Worm (Caenorhabditis elegans) whole organism, mixed stage, embryonic: ENCODE results near the gene fbxa-150.

ENCODE experiments used
- M03D4.4 ChIP-seq: sonication (generic microtip); optimal IDR thresholded peaks from 2 replicates; lab custom pipeline; 2017; ENCODE audit warnings: mild to moderate bottlenecking, missing genetic modification characterization, missing compliant biosample characterization
- bed-3 ChIP-seq: fragments of 200-800 bp; sonication (Bioruptor generic); optimal IDR thresholded peaks from 3 replicates; lab custom pipeline; 2018; ENCODE audit warnings: mild to moderate bottlenecking, missing genetic modification characterization, moderate library complexity, missing compliant biosample characterization
- ceh-39 ChIP-seq: fragments of 150-350 bp; optimal IDR thresholded peaks from 2 replicates; lab custom pipeline; 2014; ENCODE audit warnings: missing biosample characterization, missing genetic modification characterization
- ceh-43 ChIP-seq: fragments of 200-800 bp; sonication (Bioruptor generic); optimal IDR thresholded peaks from 2 replicates; lab custom pipeline; 2018; ENCODE audit warnings: mild to moderate bottlenecking, missing genetic modification characterization, moderate library complexity, missing compliant biosample characterization
- ceh-83 ChIP-seq: fragments of 200-800 bp; sonication (Bioruptor generic); optimal IDR thresholded peaks from 2 replicates; lab custom pipeline; 2018; ENCODE audit warnings: mild to moderate bottlenecking, missing genetic modification characterization, missing compliant biosample characterization
- ces-1 ChIP-seq: fragments of 150-350 bp; optimal IDR thresholded peaks from 2 replicates; lab custom pipeline; 2014; ENCODE audit warnings: missing biosample characterization, missing genetic modification reagents, missing genetic modification characterization
- cnd-1 ChIP-seq: fragments of 200-800 bp; sonication (Bioruptor generic); optimal IDR thresholded peaks from 2 replicates; lab custom pipeline; 2018; ENCODE audit warnings: mild to moderate bottlenecking, missing genetic modification characterization, missing compliant biosample characterization
- drap-1 ChIP-seq: fragments of 200-800 bp; sonication (Bioruptor generic); optimal IDR thresholded peaks from 3 replicates; lab custom pipeline; 2018; ENCODE audit warnings: mild to moderate bottlenecking, missing genetic modification characterization, missing compliant biosample characterization
- elt-3 ChIP-seq: fragments of 150-350 bp; optimal IDR thresholded peaks from 2 replicates; lab custom pipeline; 2014; ENCODE audit warnings: missing biosample characterization, missing genetic modification characterization
- ham-2 ChIP-seq: fragments of 200-800 bp; sonication (Bioruptor generic); optimal IDR thresholded peaks from 2 replicates; lab custom pipeline; 2018; ENCODE audit warnings: mild to moderate bottlenecking, missing genetic modification characterization, missing compliant biosample characterization
- hlh-1 ChIP-seq: fragments of 150-350 bp; optimal IDR thresholded peaks from 2 replicates; lab custom pipeline; 2014; ENCODE audit warnings: missing biosample characterization, missing genetic modification reagents, missing genetic modification characterization
- lin-13 ChIP-seq: fragments of 150-350 bp; optimal IDR thresholded peaks from 2 replicates; lab custom pipeline; 2014; ENCODE audit warnings: missing biosample characterization, missing genetic modification characterization
- lin-32 ChIP-seq: fragments of 200-800 bp; sonication (Bioruptor generic); optimal IDR thresholded peaks from 2 replicates; lab custom pipeline; 2018; ENCODE audit warnings: mild to moderate bottlenecking, missing genetic modification characterization, missing compliant biosample characterization
- lsy-2 ChIP-seq: fragments of 150-350 bp; optimal IDR thresholded peaks from 2 replicates; lab custom pipeline; 2014; ENCODE audit warnings: missing biosample characterization, missing genetic modification characterization
- mab-5 ChIP-seq: fragments of 150-350 bp; optimal IDR thresholded peaks from 2 replicates; lab custom pipeline; 2014; ENCODE audit warnings: missing biosample characterization, missing genetic modification characterization
- mep-1 ChIP-seq: fragments of 150-350 bp; optimal IDR thresholded peaks from 2 replicates; lab custom pipeline; 2017; ENCODE audit warnings: missing biosample characterization, missing genetic modification reagents, missing genetic modification characterization, inconsistent platforms
- mls-2 ChIP-seq: sonication (generic microtip); optimal IDR thresholded peaks from 2 replicates; lab custom pipeline; 2016; ENCODE audit warnings: mild to moderate bottlenecking, missing genetic modification characterization, moderate library complexity, missing compliant biosample characterization
- nhr-12 ChIP-seq: fragments of 150-350 bp; optimal IDR thresholded peaks from 2 replicates; lab custom pipeline; 2014; ENCODE audit warnings: missing biosample characterization, missing genetic modification characterization
- nhr-2 ChIP-seq: fragments of 150-350 bp; optimal IDR thresholded peaks from 2 replicates; lab custom pipeline; 2014; ENCODE audit warnings: missing biosample characterization, missing genetic modification characterization
- nhr-28 ChIP-seq: fragments of 150-350 bp; optimal IDR thresholded peaks from 2 replicates; lab custom pipeline; 2014; ENCODE audit warnings: missing biosample characterization, missing genetic modification characterization
- nhr-76 ChIP-seq: sonication (generic microtip); optimal IDR thresholded peaks from 2 replicates; lab custom pipeline; 2017; ENCODE audit warnings: missing biosample characterization, missing genetic modification characterization
- pha-4 ChIP-seq: fragments of 150-350 bp; optimal IDR thresholded peaks from 2 replicates; lab custom pipeline; 2018; ENCODE audit warnings: missing biosample characterization, missing genetic modification reagents, missing genetic modification characterization
- snpc-4 ChIP-seq: fragments of 150-350 bp; optimal IDR thresholded peaks from 2 replicates; lab custom pipeline; 2014; ENCODE audit warnings: missing biosample characterization, missing genetic modification characterization
- sptf-1 ChIP-seq: sonication (generic microtip); optimal IDR thresholded peaks from 2 replicates; lab custom pipeline; 2017; ENCODE audit warnings: mild to moderate bottlenecking, missing genetic modification characterization, moderate library complexity, missing compliant biosample characterization
- tbx-8 ChIP-seq: fragments of 200-800 bp; sonication (Bioruptor generic); optimal IDR thresholded peaks from 2 replicates; lab custom pipeline; 2018; ENCODE audit warnings: mild to moderate bottlenecking, missing genetic modification characterization, moderate library complexity, missing compliant biosample characterization
- unc-120 ChIP-seq: sonication (generic microtip); optimal IDR thresholded peaks from 2 replicates; lab custom pipeline; 2017; ENCODE audit warnings: missing genetic modification characterization, missing compliant biosample characterization; ENCODE audit not compliant: poor library complexity, severe bottlenecking
- unc-39 ChIP-seq: fragments of 150-350 bp; optimal IDR thresholded peaks from 2 replicates; lab custom pipeline; 2014; ENCODE audit warnings: missing biosample characterization, missing genetic modification characterization
- ztf-11 ChIP-seq: fragments of 150-350 bp; optimal IDR thresholded peaks from 2 replicates; lab custom pipeline; 2014; ENCODE audit warnings: missing biosample characterization, missing genetic modification characterization

Gene fbxa-150

DNA sequence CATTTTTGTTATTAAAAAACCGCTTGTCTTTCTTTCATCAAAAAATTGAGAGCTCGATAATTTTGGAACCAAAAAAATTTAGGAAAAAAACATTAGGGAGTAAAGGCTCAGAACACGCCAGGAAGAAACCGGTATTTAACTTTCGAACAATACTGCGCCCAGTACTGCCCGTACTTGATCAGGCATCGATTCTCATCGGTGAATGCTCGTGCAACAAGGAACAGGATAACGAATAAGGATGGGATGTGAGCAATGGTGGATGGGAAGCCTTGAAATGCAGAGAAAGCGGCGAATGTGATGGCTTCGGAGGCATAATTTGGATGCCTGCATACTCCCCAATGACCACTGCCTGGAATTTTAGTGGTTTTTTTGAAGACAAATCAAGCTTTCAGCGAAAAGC lies 41.6 kb upstream of the fbxa-150 start:
- TF ChIP-seq bed-3 (GFP tag; lab: Kevin White, UChicago) (no peak), unc-39 (tag; lab: Kevin White, UChicago) (no peak), nhr-2 (tag; lab: Kevin White, UChicago) (no peak), lin-13 (no peak), sptf-1 (tag; lab: Kevin White, UChicago) (no peak), ztf-11 (no peak), nhr-76 (tag; lab: Kevin White, UChicago) (no peak), ceh-39 (tag; lab: Kevin White, UChicago) (no peak), mep-1 (tag; lab: Kevin White, UChicago) (no peak), lsy-2 (no peak), snpc-4 (tag; lab: Kevin White, UChicago) (no peak), M03D4.4 (tag; lab: Kevin White, UChicago) (no peak), hlh-1 (tag; lab: Kevin White, UChicago) (no peak), mab-5 (tag; lab: Kevin White, UChicago) (no peak), mls-2 (tag; lab: Kevin White, UChicago) (no peak), elt-3 (tag; lab: Kevin White, UChicago) (no peak), ces-1 (no peak), cnd-1 (tag; lab: Kevin White, UChicago) (no peak), ceh-83 (GFP tag; lab: Kevin White, UChicago) (no peak)
- TF ChIP-seq, all 35 proteins: peak for 0

DNA sequence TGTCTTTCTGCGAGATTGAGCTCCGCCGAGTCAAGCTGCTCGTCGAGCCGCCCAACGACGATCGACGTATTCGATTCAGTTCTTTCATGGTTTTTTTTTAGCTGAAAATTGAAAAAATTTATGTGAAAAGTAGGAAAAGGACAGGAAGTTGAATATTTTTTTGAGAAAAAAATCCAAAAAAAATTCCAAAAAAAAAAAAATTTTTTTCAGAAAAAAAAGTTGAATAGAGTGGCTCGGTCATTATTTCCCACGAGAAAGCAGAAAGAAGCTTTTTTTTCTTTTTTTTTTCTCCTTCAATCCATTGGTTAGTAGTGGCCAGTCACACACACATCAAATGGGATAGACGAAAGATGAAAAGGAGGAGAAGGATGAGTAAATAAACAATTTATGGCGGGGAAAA lies 37.1 kb upstream of the fbxa-150 start, which contains the start of gene dhcr-7:
Gene dhcr-7, minus strand, starts transcription at position 101 of the 400 bp plus-strand sequence.
- TF ChIP-seq hlh-1 (tag; lab: Kevin White, UChicago) (no peak), pha-4 (tag; lab: Kevin White, UChicago) (no peak), ceh-39 (tag; lab: Kevin White, UChicago) (no peak), ceh-83 (GFP tag; lab: Kevin White, UChicago) (no peak)

DNA sequence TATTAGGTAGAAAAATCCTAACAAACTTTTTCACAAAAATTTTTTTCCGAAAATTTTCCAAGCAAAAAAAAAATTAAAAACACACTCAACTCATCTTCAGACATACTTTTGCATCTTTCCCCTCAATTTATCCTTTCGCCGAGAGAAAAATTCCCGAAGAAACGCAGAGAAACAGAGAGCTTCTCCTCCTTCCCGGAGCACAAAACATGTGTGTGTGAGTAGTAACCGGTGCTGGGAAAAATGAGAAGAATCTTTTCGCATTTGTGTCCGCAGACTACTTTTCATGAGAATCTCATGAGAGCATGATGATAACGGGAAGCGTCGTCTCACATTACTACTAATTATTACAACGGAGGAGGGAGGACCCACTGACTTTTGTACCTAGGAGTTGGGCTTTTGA lies 35.8 kb upstream of the fbxa-150 start:
- TF ChIP-seq ces-1 (peak; percentile 34), unc-120 (tag; lab: Kevin White, UChicago) (peak; percentile 7), hlh-1 (tag; lab: Kevin White, UChicago) (peak; percentile 7), bed-3 (GFP tag; lab: Kevin White, UChicago) (no peak), M03D4.4 (tag; lab: Kevin White, UChicago) (no peak)

DNA sequence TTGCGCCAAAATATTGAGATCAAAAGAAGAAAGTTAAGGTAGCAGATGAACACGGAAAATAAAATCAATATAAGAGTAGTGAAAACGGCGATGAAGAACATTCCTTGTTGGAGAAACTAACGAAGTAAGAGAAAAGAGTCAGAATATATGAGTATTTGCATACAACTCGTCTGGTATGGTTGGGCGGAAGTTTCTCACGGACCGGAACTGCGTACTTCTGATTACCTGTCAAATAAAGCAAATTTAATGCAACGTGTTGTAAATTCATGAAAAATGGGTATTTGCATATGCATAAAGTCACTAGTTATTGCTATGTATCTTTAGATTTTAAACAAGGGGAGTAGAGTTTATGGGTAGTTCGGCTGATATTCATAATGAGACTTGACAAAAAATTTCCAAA lies 33.3 kb upstream of the fbxa-150 start, which contains the start of gene srbc-78:
Gene srbc-78, minus strand, starts transcription at position 101 of the 400 bp plus-strand sequence.
- TF ChIP-seq M03D4.4 (tag; lab: Kevin White, UChicago) (no peak), nhr-28 (no peak), ztf-11 (no peak), ham-2 (GFP tag; lab: Kevin White, UChicago) (no peak)

DNA sequence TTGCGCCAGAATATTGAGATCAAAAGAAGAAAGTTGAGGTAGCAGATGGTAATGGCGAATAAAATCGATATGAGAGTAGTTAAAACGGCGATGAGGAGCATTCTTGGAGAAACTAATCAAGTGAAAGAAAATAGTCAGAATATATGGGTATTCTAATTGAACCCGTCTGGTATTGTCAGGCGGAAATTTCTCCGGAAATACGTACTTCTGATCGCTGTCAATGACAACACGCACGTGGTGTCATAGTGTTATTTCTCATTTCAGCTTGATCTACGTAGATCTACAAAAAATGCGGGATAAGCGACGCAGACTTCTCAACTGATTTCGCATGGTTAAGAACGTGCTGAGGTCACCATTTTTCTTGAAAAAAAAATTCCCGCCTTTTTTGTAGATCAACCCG lies 30.0 kb upstream of the fbxa-150 start, which contains the start of gene srbc-79:
Gene srbc-79, minus strand, starts transcription at position 101 of the 400 bp plus-strand sequence.
- no peak for TF ChIP-seq pha-4 (tag; lab: Kevin White, UChicago)
- no peak for TF ChIP-seq hlh-1 (tag; lab: Kevin White, UChicago)
- no peak for TF ChIP-seq snpc-4 (tag; lab: Kevin White, UChicago)
- TF ChIP-seq mep-1 (tag; lab: Kevin White, UChicago): no peak
- TF ChIP-seq bed-3 (GFP tag; lab: Kevin White, UChicago): no peak
- no peak for TF ChIP-seq ztf-11

DNA sequence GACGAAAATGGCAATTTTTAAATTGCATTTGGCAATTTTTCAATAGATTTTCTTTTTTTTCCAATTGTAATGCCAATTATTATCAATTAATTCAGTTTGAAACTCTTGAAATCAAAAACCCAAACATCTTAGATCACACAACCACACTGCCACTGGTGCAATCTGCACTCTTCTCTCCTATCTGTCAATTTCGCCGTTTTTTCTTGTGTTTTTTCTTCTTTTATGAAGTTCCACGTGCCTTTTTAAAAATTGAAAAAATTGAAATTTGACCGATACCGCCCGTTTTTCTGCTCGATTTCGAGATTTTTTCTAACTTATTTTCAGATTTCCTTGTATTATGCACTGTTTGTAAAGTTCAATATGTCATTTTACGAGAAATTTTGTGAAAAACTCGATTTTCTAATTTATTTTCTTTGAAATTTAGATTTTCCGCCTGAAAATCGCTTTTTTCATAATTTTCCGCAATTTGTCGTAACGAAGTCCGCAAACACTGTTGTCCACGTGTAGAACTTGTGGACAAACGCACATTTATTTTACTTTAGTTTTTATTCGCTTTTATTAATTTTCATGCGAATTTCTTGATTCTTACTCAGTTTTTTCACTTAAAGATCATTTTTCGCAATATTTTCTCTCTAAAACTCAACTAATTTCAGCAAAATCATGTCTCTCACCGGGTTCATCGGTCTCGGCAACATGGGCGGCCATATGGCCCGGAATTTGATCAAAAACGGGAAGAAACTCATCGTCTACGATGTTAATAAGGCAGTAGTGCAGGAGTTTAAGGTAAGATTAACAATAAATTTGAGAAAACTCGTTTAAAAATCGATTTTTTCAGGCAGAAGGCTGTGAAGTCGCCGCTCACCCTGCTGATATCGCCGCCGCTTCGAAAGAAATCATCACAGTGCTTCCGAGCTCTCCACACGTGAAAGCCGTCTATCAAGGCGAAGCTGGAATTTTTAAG lies 28.8 kb upstream of the fbxa-150 start, which contains the start of gene B0250.5:
Gene B0250.5, plus strand, starts transcription at position 654 of the 961 bp plus-strand sequence.
- no peak for TF ChIP-seq sptf-1 (tag; lab: Kevin White, UChicago)
- TF ChIP-seq ceh-43 (GFP tag; lab: Kevin White, UChicago): no peak
- TF ChIP-seq cnd-1 (tag; lab: Kevin White, UChicago): no peak
- TF ChIP-seq bed-3 (GFP tag; lab: Kevin White, UChicago): no peak
- TF ChIP-seq elt-3 (tag; lab: Kevin White, UChicago): no peak
- TF ChIP-seq lin-32 (GFP tag; lab: Kevin White, UChicago): no peak
- no peak for TF ChIP-seq unc-39 (tag; lab: Kevin White, UChicago)
- no peak for TF ChIP-seq ham-2 (GFP tag; lab: Kevin White, UChicago)
- TF ChIP-seq tbx-8 (GFP tag; lab: Kevin White, UChicago): no peak
- no peak for TF ChIP-seq lin-13
- TF ChIP-seq drap-1 (GFP tag; lab: Kevin White, UChicago): no peak
- TF ChIP-seq ceh-39 (tag; lab: Kevin White, UChicago): no peak
- peak; percentile 16 for TF ChIP-seq mep-1 (tag; lab: Kevin White, UChicago)
- TF ChIP-seq pha-4 (tag; lab: Kevin White, UChicago): no peak
- no peak for TF ChIP-seq nhr-12 (tag; lab: Kevin White, UChicago)
- no peak for TF ChIP-seq lsy-2
- TF ChIP-seq ces-1: peak; percentile 22
